Worm (Caenorhabditis elegans) whole organism, L1 larva: ENCODE measurements around the gene mks-1.
A peak's percentile ranks its signal among the peaks of the same experiment; 100 is the strongest.

Experiments used
- C04F5.9 ChIP-seq: sonication (generic microtip); optimal IDR thresholded peaks from 2 replicates; lab custom pipeline; 2016; ENCODE audit warnings: missing genetic modification characterization, missing compliant biosample characterization
- C34B4.2 ChIP-seq: sonication (generic microtip); optimal IDR thresholded peaks from 2 replicates; lab custom pipeline; 2017; ENCODE audit warnings: mild to moderate bottlenecking, missing genetic modification characterization, missing compliant biosample characterization
- F16B12.6 ChIP-seq: fragments of 150-350 bp; optimal IDR thresholded peaks from 2 replicates; lab custom pipeline; 2014; ENCODE audit warnings: missing biosample characterization, missing genetic modification characterization
- Y116A8C.19 ChIP-seq: sonication (generic microtip); optimal IDR thresholded peaks from 2 replicates; lab custom pipeline; 2016; ENCODE audit warnings: missing compliant biosample characterization, missing genetic modification characterization, borderline replicate concordance
- aha-1 ChIP-seq: fragments of 150-350 bp; optimal IDR thresholded peaks from 2 replicates; lab custom pipeline; 2014; ENCODE audit warnings: missing biosample characterization, missing genetic modification characterization
- blmp-1 ChIP-seq: fragments of 150-350 bp; optimal IDR thresholded peaks from 2 replicates; lab custom pipeline; 2014; ENCODE audit warnings: missing biosample characterization, missing genetic modification characterization
- ceh-63 ChIP-seq: fragments of 200-800 bp; sonication (Bioruptor generic); optimal IDR thresholded peaks from 2 replicates; lab custom pipeline; 2018; ENCODE audit warnings: mild to moderate bottlenecking, missing genetic modification characterization, missing compliant biosample characterization
- ceh-8 ChIP-seq: fragments of 200-800 bp; sonication (Bioruptor generic); optimal IDR thresholded peaks from 2 replicates; lab custom pipeline; 2018; ENCODE audit warnings: mild to moderate bottlenecking, missing genetic modification characterization, moderate library complexity, missing compliant biosample characterization
- ceh-88 ChIP-seq: fragments of 200-800 bp; sonication (Bioruptor generic); IDR thresholded peaks from 2 replicates; pipeline ENCODE4 v1.3.6; 2022; ENCODE audit warnings: missing genetic modification characterization, missing compliant biosample characterization
- ces-1 ChIP-seq: fragments of 150-350 bp; optimal IDR thresholded peaks from 2 replicates; lab custom pipeline; 2014; ENCODE audit warnings: missing biosample characterization, missing genetic modification reagents, missing genetic modification characterization
- dpl-1 ChIP-seq, 3 experiments: fragments of 150-350 bp in 2 of 3; sonication (generic microtip) in 1 of 3; optimal IDR thresholded peaks; 2 replicates each; lab custom pipeline; 2014 to 2017; ENCODE audit warnings: missing biosample characterization in 3 of 3, missing genetic modification characterization in 3 of 3, missing genetic modification reagents in 3 of 3
- efl-3 ChIP-seq: fragments of 200-800 bp; sonication (Bioruptor generic); optimal IDR thresholded peaks from 2 replicates; lab custom pipeline; 2018; ENCODE audit warnings: mild to moderate bottlenecking, missing genetic modification characterization, missing compliant biosample characterization
- egl-13 ChIP-seq: sonication (generic microtip); optimal IDR thresholded peaks from 2 replicates; lab custom pipeline; 2016; ENCODE audit warnings: missing genotype, missing genetic modification reagents, missing genetic modification characterization, missing compliant biosample characterization
- fos-1 ChIP-seq: fragments of 150-350 bp; optimal IDR thresholded peaks from 2 replicates; lab custom pipeline; 2014; ENCODE audit warnings: missing biosample characterization, missing genetic modification characterization
- hlh-4 ChIP-seq: sonication (generic microtip); optimal IDR thresholded peaks from 2 replicates; lab custom pipeline; 2016; ENCODE audit warnings: mild to moderate bottlenecking, missing genetic modification characterization, missing compliant biosample characterization
- isw-1 ChIP-seq: fragments of 200-800 bp; sonication (Bioruptor generic); IDR thresholded peaks from 2 replicates; pipeline ENCODE4 v1.3.6; 2022; ENCODE audit warnings: missing genetic modification characterization, missing compliant biosample characterization
- lin-15B ChIP-seq: fragments of 150-350 bp; sonication (generic microtip); optimal IDR thresholded peaks from 3 replicates; lab custom pipeline; 2014; ENCODE audit warnings: missing biosample characterization, missing genetic modification characterization
- lir-3 ChIP-seq: sonication (generic microtip); optimal IDR thresholded peaks from 2 replicates; lab custom pipeline; 2016; ENCODE audit warnings: mild to moderate bottlenecking, missing genetic modification characterization, moderate library complexity, missing compliant biosample characterization; ENCODE audit not compliant: poor library complexity
- mab-9 ChIP-seq: fragments of 200-800 bp; sonication (Bioruptor generic); IDR thresholded peaks from 2 replicates; pipeline ENCODE4 v1.3.6; 2022; ENCODE audit warnings: missing genetic modification reagents, missing genetic modification characterization, missing compliant biosample characterization
- mdl-1 ChIP-seq, 2 experiments: fragments of 150-350 bp; optimal IDR thresholded peaks; 2 replicates each; lab custom pipeline; 2014 to 2017; ENCODE audit warnings: missing biosample characterization in 2 of 2, missing genetic modification characterization in 2 of 2, inconsistent platforms in 1 of 2
- mef-2 ChIP-seq: fragments of 150-350 bp; optimal IDR thresholded peaks from 2 replicates; lab custom pipeline; 2014; ENCODE audit warnings: missing biosample characterization, missing genetic modification characterization
- nhr-12 ChIP-seq: sonication (generic microtip); optimal IDR thresholded peaks from 2 replicates; lab custom pipeline; 2017; ENCODE audit warnings: missing biosample characterization, missing genetic modification characterization
- nhr-19 ChIP-seq: fragments of 200-800 bp; sonication (Bioruptor generic); conservative IDR thresholded peaks from 2 replicates; pipeline ENCODE4 v1.3.6; 2022; ENCODE audit warnings: missing genetic modification characterization, missing compliant biosample characterization
- nhr-47 ChIP-seq: sonication (generic microtip); optimal IDR thresholded peaks from 2 replicates; lab custom pipeline; 2016; ENCODE audit warnings: mild to moderate bottlenecking, missing genetic modification characterization, moderate library complexity, missing compliant biosample characterization
- nhr-84 ChIP-seq: sonication (generic microtip); optimal IDR thresholded peaks from 2 replicates; lab custom pipeline; 2017; ENCODE audit warnings: missing biosample characterization, missing genetic modification characterization
- nhr-90 ChIP-seq: sonication (generic microtip); optimal IDR thresholded peaks from 2 replicates; lab custom pipeline; 2016; ENCODE audit warnings: mild to moderate bottlenecking, missing genetic modification characterization, missing compliant biosample characterization; ENCODE audit not compliant: poor library complexity
- pag-3 ChIP-seq: sonication (generic microtip); optimal IDR thresholded peaks from 2 replicates; lab custom pipeline; 2017; ENCODE audit warnings: missing genetic modification characterization, mild to moderate bottlenecking, missing compliant biosample characterization, antibody characterized with exemption, borderline replicate concordance; ENCODE audit not compliant: insufficient read depth
- pqm-1 ChIP-seq: sonication (generic microtip); optimal IDR thresholded peaks from 3 replicates; lab custom pipeline; 2017; ENCODE audit warnings: missing biosample characterization, missing genetic modification characterization
- skn-1 ChIP-seq: fragments of 150-350 bp; optimal IDR thresholded peaks from 2 replicates; lab custom pipeline; 2014; ENCODE audit warnings: missing biosample characterization, missing genetic modification characterization
- tbx-2 ChIP-seq: sonication (generic microtip); optimal IDR thresholded peaks from 2 replicates; lab custom pipeline; 2016; ENCODE audit warnings: missing genetic modification characterization, missing compliant biosample characterization
- unc-130 ChIP-seq: fragments of 150-350 bp; optimal IDR thresholded peaks from 2 replicates; lab custom pipeline; 2017; ENCODE audit warnings: missing biosample characterization, missing genetic modification characterization, inconsistent platforms
- unc-30 ChIP-seq: sonication (generic microtip); optimal IDR thresholded peaks from 2 replicates; lab custom pipeline; 2017; ENCODE audit warnings: missing biosample characterization, missing genetic modification characterization
- unc-62 ChIP-seq: fragments of 150-350 bp; optimal IDR thresholded peaks from 2 replicates; lab custom pipeline; 2014; ENCODE audit warnings: missing biosample characterization, missing genetic modification reagents, missing genetic modification characterization
- unc-86 ChIP-seq: sonication (generic microtip); optimal IDR thresholded peaks from 2 replicates; lab custom pipeline; 2016; ENCODE audit warnings: missing genetic modification characterization, missing compliant biosample characterization
- vab-15 ChIP-seq: sonication (generic microtip); optimal IDR thresholded peaks from 2 replicates; lab custom pipeline; 2017; ENCODE audit warnings: missing genotype, mild to moderate bottlenecking, missing genetic modification characterization, missing compliant biosample characterization
- ztf-11 ChIP-seq, 2 experiments: sonication (generic microtip); optimal IDR thresholded peaks; 2 replicates each; lab custom pipeline; 2016 to 2017; ENCODE audit warnings: missing genetic modification characterization in 2 of 2, missing biosample characterization in 1 of 2, missing compliant biosample characterization in 1 of 2

The mks-1 gene

DNA sequence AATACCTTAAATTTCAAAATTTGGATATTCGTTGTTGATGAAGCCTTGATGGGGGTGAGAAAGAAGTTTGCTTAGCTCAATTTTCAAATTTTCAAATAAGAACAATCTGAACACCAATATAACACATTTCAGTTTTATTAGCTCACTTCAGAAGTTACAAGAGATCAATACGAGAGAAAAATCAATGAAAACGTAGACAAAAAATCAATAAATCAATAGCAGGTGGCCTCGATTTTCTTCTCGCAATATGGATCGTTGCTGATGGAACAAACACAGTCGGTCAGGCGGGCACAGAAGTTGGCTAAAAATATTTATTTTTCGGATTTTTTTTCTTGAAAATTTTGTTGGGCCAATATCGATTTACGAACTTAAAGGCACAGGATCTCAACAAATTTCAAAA lies 44.0 kb upstream of the mks-1 start:
- TF ChIP-seq pqm-1: no peak

DNA sequence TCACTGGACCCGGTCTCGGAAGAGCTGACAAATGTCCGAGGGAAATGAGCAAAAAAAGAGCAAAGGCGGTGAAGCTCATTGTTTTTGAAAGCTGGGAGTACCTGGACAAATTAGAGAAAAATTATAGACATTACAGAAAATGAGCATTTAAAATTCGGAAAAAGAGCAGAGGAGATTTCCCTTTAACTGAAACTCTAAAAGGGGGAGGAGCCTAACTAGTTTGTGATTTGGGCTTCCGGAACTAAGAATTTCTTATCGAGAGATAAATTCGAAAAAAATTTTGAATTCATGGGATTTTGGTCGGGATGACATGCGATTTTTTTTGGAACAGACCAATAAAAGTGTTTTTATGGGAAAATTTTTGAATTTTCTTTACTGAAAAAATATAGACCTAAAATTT lies 42.4 kb upstream of the mks-1 start, which contains the start of gene C44B11.4:
C44B11.4 (minus strand) TSS at position 101 of the 400 bp plus-strand sequence.
- TF ChIP-seq skn-1: no peak
- no peak for TF ChIP-seq aha-1 (tag; lab: Kevin White, UChicago)
- TF ChIP-seq C34B4.2 (tag; lab: Kevin White, UChicago): no peak
- TF ChIP-seq nhr-84 (tag; lab: Kevin White, UChicago): no peak
- no peak for TF ChIP-seq pag-3
- no peak for TF ChIP-seq isw-1 (GFP tag; lab: Robert Waterston, UW)
- no peak for TF ChIP-seq vab-15
- no peak for TF ChIP-seq Y116A8C.19
- no peak for TF ChIP-seq mdl-1 (tag; optimal IDR thresholded peaks at IDR 0.05; lab: Kevin White, UChicago)
- no peak for TF ChIP-seq F16B12.6
- no peak for TF ChIP-seq mef-2
- TF ChIP-seq ceh-88 (GFP tag; lab: Robert Waterston, UW): no peak
- no peak for TF ChIP-seq fos-1 (tag; lab: Kevin White, UChicago)

DNA sequence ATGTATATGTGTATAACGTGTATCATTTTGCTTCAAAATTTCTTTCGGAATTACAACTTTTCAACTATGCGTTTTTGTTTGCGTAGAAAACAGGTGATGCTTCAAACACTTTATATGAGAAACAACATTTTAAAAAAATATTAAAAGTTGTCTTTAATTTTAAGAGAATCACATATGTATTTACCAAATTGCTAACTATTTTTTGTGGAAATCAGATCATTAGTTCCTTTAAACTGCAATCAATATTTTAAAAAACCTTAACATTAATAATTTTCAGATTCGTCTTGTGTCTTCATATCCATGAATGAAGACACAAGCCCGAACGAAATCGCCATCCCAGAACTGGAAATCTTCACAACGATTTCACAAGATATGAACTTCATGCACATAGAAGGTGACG lies 33.2 kb upstream of the mks-1 start, which contains the start of gene C44B11.6:
C44B11.6 (plus strand) TSS at position 301 of the 400 bp plus-strand sequence.
- TF ChIP-seq nhr-12 (tag; lab: Kevin White, UChicago) (no peak), dpl-1 (GFP tag; optimal IDR thresholded peaks at IDR 0.05; lab: Kevin White, UChicago) (no peak), ceh-8 (GFP tag; lab: Kevin White, UChicago) (no peak), tbx-2 (no peak), C04F5.9 (tag; lab: Kevin White, UChicago) (no peak), nhr-19 (GFP tag; lab: Robert Waterston, UW) (no peak), efl-3 (GFP tag; lab: Kevin White, UChicago) (no peak), unc-86 (no peak), lir-3 (tag; lab: Kevin White, UChicago) (no peak), nhr-90 (tag; lab: Kevin White, UChicago) (no peak), mab-9 (GFP tag; lab: Robert Waterston, UW) (no peak), unc-62 (GFP tag; lab: Kevin White, UChicago) (no peak), ceh-63 (GFP tag; lab: Kevin White, UChicago) (no peak), hlh-4 (tag; lab: Kevin White, UChicago) (no peak), ztf-11 (tag; optimal IDR thresholded peaks at IDR 0.05; lab: Kevin White, UChicago) (no peak), egl-13 (tag; lab: Kevin White, UChicago) (no peak)

DNA sequence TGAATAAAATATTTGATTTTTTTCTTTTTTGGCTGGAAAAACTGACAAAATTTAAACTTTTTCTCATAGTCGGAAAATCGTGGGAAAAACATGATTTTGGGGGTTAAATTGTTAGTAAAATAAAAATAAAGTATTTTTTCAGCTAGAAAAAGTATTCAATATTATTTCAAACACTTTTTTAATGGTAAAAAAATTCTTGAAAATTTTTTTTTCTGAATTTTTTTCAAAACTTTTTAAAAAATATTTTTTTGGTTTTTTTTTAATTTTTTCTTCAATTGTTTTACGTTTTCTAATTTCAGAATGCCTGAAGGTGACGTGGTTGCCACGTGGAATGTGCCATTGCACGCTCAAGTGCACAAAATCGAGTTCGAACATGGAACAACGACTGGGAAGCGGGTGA lies 31.1 kb upstream of the mks-1 start, which contains the start of gene C44B11.1:
C44B11.1 (plus strand) TSS at position 301 of the 400 bp plus-strand sequence.
- no peak for TF ChIP-seq lin-15B (tag; lab: Kevin White, UChicago)
- no peak for TF ChIP-seq ces-1 (GFP tag; lab: Kevin White, UChicago)
- no peak for TF ChIP-seq nhr-47
- TF ChIP-seq skn-1: no peak
- TF ChIP-seq nhr-19 (GFP tag; lab: Robert Waterston, UW): no peak
- TF ChIP-seq egl-13 (tag; lab: Kevin White, UChicago): no peak
- TF ChIP-seq nhr-84 (tag; lab: Kevin White, UChicago): no peak

DNA sequence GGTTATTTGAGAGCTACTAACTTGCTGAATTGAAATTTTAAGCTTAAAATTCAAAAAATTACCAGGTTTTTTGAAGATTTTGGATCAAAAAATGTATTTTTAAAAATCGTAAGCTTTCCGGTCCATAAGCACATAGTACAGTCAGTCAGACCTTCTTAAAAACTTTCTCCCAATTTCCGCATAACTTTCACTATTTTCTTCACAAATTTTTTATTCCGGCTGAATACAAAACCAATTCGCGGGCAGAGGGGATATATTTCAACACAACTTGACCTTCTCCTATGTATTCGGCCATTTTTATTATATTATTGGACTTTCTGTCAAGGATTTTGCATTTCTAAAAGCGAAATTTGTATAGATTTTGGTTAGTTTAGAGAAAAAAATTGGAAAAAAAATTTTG lies 25.6 kb upstream of the mks-1 start:
- TF ChIP-seq unc-130: no peak
- no peak for TF ChIP-seq tbx-2
- peak; percentile 66 for TF ChIP-seq blmp-1 (tag; lab: Kevin White, UChicago)
- TF ChIP-seq unc-30 (tag; lab: Kevin White, UChicago): no peak
